Worm (Caenorhabditis elegans) whole organism, young adult: Measurements from ENCODE around the gene F33H12.7.
"Not testable (repeated sequence)": the region's sequence is repeated elsewhere in the genome, so short reads cannot be mapped to it uniquely, and the experiment has no call there.

Source experiments
- F52B5.7 ChIP-seq: sonication (generic microtip); optimal IDR thresholded peaks from 2 replicates; lab custom pipeline; 2016; ENCODE audit warnings: mild to moderate bottlenecking, missing genetic modification characterization, missing compliant biosample characterization
- Y95B8A.8 ChIP-seq: fragments of 200-800 bp; sonication (Bioruptor generic); IDR thresholded peaks from 2 replicates; pipeline ENCODE4 v1.3.6; 2022; ENCODE audit warnings: missing genetic modification reagents, missing genetic modification characterization, missing compliant biosample characterization
- ama-1 ChIP-seq, 3 experiments: fragments of 150-350 bp in 1 of 3; sonication (generic microtip) in 2 of 3; optimal IDR thresholded peaks; 2 replicates each; lab custom pipeline; 2014 to 2018; ENCODE audit warnings: missing biosample characterization in 2 of 3, missing genetic modification characterization in 2 of 3, missing genetic modification reagents in 2 of 3
- ets-4 ChIP-seq: fragments of 200-800 bp; sonication (Bioruptor generic); optimal IDR thresholded peaks from 2 replicates; lab custom pipeline; 2018; ENCODE audit warnings: mild to moderate bottlenecking, missing genetic modification characterization, missing compliant biosample characterization
- fkh-3 ChIP-seq: sonication (generic microtip); optimal IDR thresholded peaks from 2 replicates; lab custom pipeline; 2016; ENCODE audit warnings: mild to moderate bottlenecking, missing genetic modification characterization, missing compliant biosample characterization
- hlh-26 ChIP-seq: fragments of 200-800 bp; sonication (Bioruptor generic); conservative IDR thresholded peaks from 2 replicates; pipeline ENCODE4 v1.3.6; 2022; ENCODE audit warnings: missing genetic modification reagents, missing genetic modification characterization, missing compliant biosample characterization
- pha-4 ChIP-seq: fragments of 150-350 bp; sonication (generic microtip); optimal IDR thresholded peaks from 2 replicates; lab custom pipeline; 2014; ENCODE audit warnings: missing biosample characterization, missing genetic modification reagents, missing genetic modification characterization
- sptf-2 ChIP-seq: fragments of 200-800 bp; sonication (Bioruptor generic); optimal IDR thresholded peaks from 2 replicates; lab custom pipeline; 2018; ENCODE audit warnings: mild to moderate bottlenecking, missing genetic modification characterization, missing compliant biosample characterization
- unc-62 ChIP-seq: fragments of 150-350 bp; optimal IDR thresholded peaks from 2 replicates; lab custom pipeline; 2014; ENCODE audit warnings: missing biosample characterization, missing genetic modification reagents, missing genetic modification characterization
- ztf-22 ChIP-seq: fragments of 200-800 bp; sonication (Bioruptor generic); optimal IDR thresholded peaks from 2 replicates; lab custom pipeline; 2018; ENCODE audit warnings: mild to moderate bottlenecking, missing genetic modification characterization, moderate library complexity, missing compliant biosample characterization

DNA sequence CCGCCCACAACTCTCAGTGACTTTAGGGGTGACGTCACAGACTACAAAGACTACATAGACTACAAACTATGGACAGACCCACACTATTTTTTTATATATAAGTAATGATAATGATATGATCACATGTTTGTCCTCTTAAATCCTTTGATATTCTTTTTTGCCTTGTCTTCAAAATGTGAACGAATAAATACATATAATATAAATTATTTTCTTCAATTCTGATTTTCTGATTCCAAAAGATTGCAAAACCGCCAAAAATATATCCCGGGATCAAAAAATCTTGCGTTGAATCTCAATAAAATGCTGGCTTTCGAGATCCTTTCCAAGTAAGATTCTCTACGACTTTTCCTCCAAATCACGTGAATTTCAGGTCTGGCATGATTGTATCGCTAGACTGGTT lies 13.5 kb upstream of the F33H12.7 start, which contains the start of gene F33H12.1:
- TF ChIP-seq ets-4 (GFP tag; lab: Kevin White, UChicago); fkh-3 (tag; lab: Kevin White, UChicago); F52B5.7 (tag; lab: Kevin White, UChicago); hlh-26 (GFP tag; lab: Robert Waterston, UW); pha-4 (tag; lab: Kevin White, UChicago); sptf-2 (GFP tag; lab: Kevin White, UChicago); Y95B8A.8 (GFP tag; lab: Robert Waterston, UW); unc-62 (GFP tag; lab: Kevin White, UChicago); ztf-22; ama-1 (optimal IDR thresholded peaks at IDR 0.05; lab: Kevin White, UChicago); ama-1 (GFP tag; optimal IDR thresholded peaks at IDR 0.05; lab: Kevin White, UChicago): not testable (repeated sequence)
